Fruit fly (Drosophila melanogaster) whole organism, wandering third instar larva: ENCODE measurements around the gene Fbp1.

Source experiments
- Dfd ChIP-seq: fragments of >200 bp; optimal IDR thresholded peaks from 2 replicates; lab custom pipeline; 2017; ENCODE audit warnings: missing biosample characterization, missing genetic modification characterization
- HLH106 ChIP-seq: fragments of 200-800 bp; optimal IDR thresholded peaks from 3 replicates; lab custom pipeline; 2019; ENCODE audit warnings: missing biosample characterization, mild to moderate bottlenecking, missing genetic modification characterization, moderate library complexity
- Rel ChIP-seq, 2 experiments: fragments of 200-800 bp; sonication (Bioruptor generic) in 1 of 2; optimal IDR thresholded peaks; 2 replicates in 1 of 2; 3 replicates in 1 of 2; lab custom pipeline; 2016 to 2019; ENCODE audit warnings: mild to moderate bottlenecking in 2 of 2, missing biosample characterization in 2 of 2, missing genetic modification characterization in 2 of 2, moderate library complexity in 1 of 2
- usp ChIP-seq: fragments of >200 bp; optimal IDR thresholded peaks from 2 replicates; lab custom pipeline; 2017; ENCODE audit warnings: missing biosample characterization, missing genetic modification characterization

DNA sequence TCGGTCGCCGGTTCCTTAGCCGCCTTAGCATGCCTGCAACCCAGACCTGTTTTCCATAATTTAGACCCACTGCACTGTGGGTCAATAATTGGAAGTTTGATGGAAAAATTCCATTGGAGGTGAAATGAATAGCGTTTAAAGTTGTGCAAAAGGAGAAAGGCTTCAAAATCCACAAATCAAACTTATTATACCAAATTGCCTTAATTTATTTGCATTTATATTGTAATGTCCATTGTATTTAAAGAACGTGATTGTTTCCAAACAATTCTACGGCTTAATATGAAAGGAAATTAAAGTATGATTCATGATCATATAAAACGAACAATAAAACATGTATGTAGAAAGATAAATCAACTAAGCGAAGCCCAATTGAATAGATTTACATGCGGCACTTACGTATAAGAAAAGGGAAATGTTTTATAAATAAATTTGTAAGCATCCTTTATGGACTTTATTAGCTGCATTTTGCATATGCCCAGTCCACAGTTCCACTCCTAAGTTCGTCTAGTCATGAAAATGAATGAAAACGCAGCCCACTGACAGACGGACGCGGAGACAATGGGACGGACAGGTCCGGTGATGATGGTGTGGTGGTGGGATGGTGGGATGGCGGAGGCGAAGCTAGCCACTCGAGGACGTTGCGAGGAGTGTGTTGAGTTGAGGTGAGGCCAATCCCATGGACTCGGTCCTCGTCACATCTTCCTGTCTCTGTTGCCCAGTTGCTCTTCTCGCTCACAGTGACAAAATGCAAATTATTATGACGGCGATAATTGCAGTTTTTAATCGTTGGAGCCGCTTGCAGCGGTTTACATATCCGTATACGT is 34.4 kb downstream of the Fbp1 start:
- TF ChIP-seq usp (GFP tag; lab: Kevin White, UChicago): no peak
- TF ChIP-seq Dfd (GFP tag; lab: Kevin White, UChicago): no peak
- TF ChIP-seq HLH106 (tag; lab: Kevin White, UChicago): no peak
- TF ChIP-seq Rel (GFP tag; optimal IDR thresholded peaks at IDR 0.05; lab: Kevin White, UChicago): no peak
- no peak for TF ChIP-seq Rel (tag; optimal IDR thresholded peaks at IDR 0.05; lab: Kevin White, UChicago)
